Worm (Caenorhabditis elegans) whole organism, L1 larva: Measurements from ENCODE around the gene C45G9.15.

ENCODE experiments used
- C04F5.9 ChIP-seq: sonication (generic microtip); optimal IDR thresholded peaks from 2 replicates; lab custom pipeline; 2016; ENCODE audit warnings: missing genetic modification characterization, missing compliant biosample characterization
- F16B12.6 ChIP-seq: fragments of 150-350 bp; optimal IDR thresholded peaks from 2 replicates; lab custom pipeline; 2014; ENCODE audit warnings: missing biosample characterization, missing genetic modification characterization
- Y116A8C.19 ChIP-seq: sonication (generic microtip); optimal IDR thresholded peaks from 2 replicates; lab custom pipeline; 2016; ENCODE audit warnings: missing compliant biosample characterization, missing genetic modification characterization, borderline replicate concordance
- alr-1 ChIP-seq: fragments of 200-800 bp; sonication (Bioruptor generic); optimal IDR thresholded peaks from 2 replicates; lab custom pipeline; 2018; ENCODE audit warnings: borderline replicate concordance, mild to moderate bottlenecking, missing genetic modification characterization, missing compliant biosample characterization
- aly-2 ChIP-seq: fragments of 150-350 bp; optimal IDR thresholded peaks from 2 replicates; lab custom pipeline; 2014; ENCODE audit warnings: missing biosample characterization, missing genetic modification characterization
- blmp-1 ChIP-seq: fragments of 150-350 bp; optimal IDR thresholded peaks from 2 replicates; lab custom pipeline; 2014; ENCODE audit warnings: missing biosample characterization, missing genetic modification characterization
- ceh-63 ChIP-seq: fragments of 200-800 bp; sonication (Bioruptor generic); optimal IDR thresholded peaks from 2 replicates; lab custom pipeline; 2018; ENCODE audit warnings: mild to moderate bottlenecking, missing genetic modification characterization, missing compliant biosample characterization
- ceh-8 ChIP-seq: fragments of 200-800 bp; sonication (Bioruptor generic); optimal IDR thresholded peaks from 2 replicates; lab custom pipeline; 2018; ENCODE audit warnings: mild to moderate bottlenecking, missing genetic modification characterization, moderate library complexity, missing compliant biosample characterization
- ceh-88 ChIP-seq: fragments of 200-800 bp; sonication (Bioruptor generic); IDR thresholded peaks from 2 replicates; pipeline ENCODE4 v1.3.6; 2022; ENCODE audit warnings: missing genetic modification characterization, missing compliant biosample characterization
- ces-1 ChIP-seq: fragments of 150-350 bp; optimal IDR thresholded peaks from 2 replicates; lab custom pipeline; 2014; ENCODE audit warnings: missing biosample characterization, missing genetic modification reagents, missing genetic modification characterization
- efl-1 ChIP-seq, 4 experiments: fragments of 150-350 bp; optimal IDR thresholded peaks in 3 of 4; peaks in 1 of 4; 1 replicate in 1 of 4; 2 replicates in 3 of 4; lab custom pipeline; 2014; ENCODE audit warnings: missing biosample characterization in 2 of 4, missing genetic modification characterization in 2 of 4, missing genetic modification reagents in 2 of 4
- efl-3 ChIP-seq: fragments of 200-800 bp; sonication (Bioruptor generic); optimal IDR thresholded peaks from 2 replicates; lab custom pipeline; 2018; ENCODE audit warnings: mild to moderate bottlenecking, missing genetic modification characterization, missing compliant biosample characterization
- fkh-8 ChIP-seq: sonication (generic microtip); optimal IDR thresholded peaks from 2 replicates; lab custom pipeline; 2016; ENCODE audit warnings: mild to moderate bottlenecking, missing genetic modification characterization, missing compliant biosample characterization
- fos-1 ChIP-seq: fragments of 150-350 bp; optimal IDR thresholded peaks from 2 replicates; lab custom pipeline; 2014; ENCODE audit warnings: missing biosample characterization, missing genetic modification characterization
- jun-1 ChIP-seq: fragments of 150-350 bp; optimal IDR thresholded peaks from 2 replicates; lab custom pipeline; 2014; ENCODE audit warnings: missing biosample characterization, missing genetic modification reagents, missing genetic modification characterization
- mab-9 ChIP-seq: fragments of 200-800 bp; sonication (Bioruptor generic); IDR thresholded peaks from 2 replicates; pipeline ENCODE4 v1.3.6; 2022; ENCODE audit warnings: missing genetic modification reagents, missing genetic modification characterization, missing compliant biosample characterization
- mdl-1 ChIP-seq, 2 experiments: fragments of 150-350 bp; optimal IDR thresholded peaks; 2 replicates each; lab custom pipeline; 2014 to 2017; ENCODE audit warnings: missing biosample characterization in 2 of 2, missing genetic modification characterization in 2 of 2, inconsistent platforms in 1 of 2
- mep-1 ChIP-seq: fragments of 150-350 bp; optimal IDR thresholded peaks from 2 replicates; lab custom pipeline; 2014; ENCODE audit warnings: missing biosample characterization, missing genetic modification characterization
- nhr-12 ChIP-seq: sonication (generic microtip); optimal IDR thresholded peaks from 2 replicates; lab custom pipeline; 2017; ENCODE audit warnings: missing biosample characterization, missing genetic modification characterization
- nhr-20 ChIP-seq: sonication (generic microtip); optimal IDR thresholded peaks from 2 replicates; lab custom pipeline; 2016; ENCODE audit warnings: mild to moderate bottlenecking, missing genetic modification characterization, missing compliant biosample characterization
- nhr-237 ChIP-seq: fragments of 150-350 bp; optimal IDR thresholded peaks from 2 replicates; lab custom pipeline; 2014; ENCODE audit warnings: missing biosample characterization, missing genetic modification characterization
- nhr-84 ChIP-seq: sonication (generic microtip); optimal IDR thresholded peaks from 2 replicates; lab custom pipeline; 2017; ENCODE audit warnings: missing biosample characterization, missing genetic modification characterization
- nhr-85 ChIP-seq: sonication (generic microtip); peaks from one replicate; lab custom pipeline; 2016; ENCODE audit warnings: missing genetic modification characterization, inconsistent platforms, missing compliant biosample characterization
- nhr-90 ChIP-seq: sonication (generic microtip); optimal IDR thresholded peaks from 2 replicates; lab custom pipeline; 2016; ENCODE audit warnings: mild to moderate bottlenecking, missing genetic modification characterization, missing compliant biosample characterization; ENCODE audit not compliant: poor library complexity
- pag-3 ChIP-seq: sonication (generic microtip); optimal IDR thresholded peaks from 2 replicates; lab custom pipeline; 2017; ENCODE audit warnings: missing genetic modification characterization, mild to moderate bottlenecking, missing compliant biosample characterization, antibody characterized with exemption, borderline replicate concordance; ENCODE audit not compliant: insufficient read depth
- rnt-1 ChIP-seq: sonication (generic microtip); optimal IDR thresholded peaks from 2 replicates; lab custom pipeline; 2016; ENCODE audit warnings: mild to moderate bottlenecking, missing genetic modification characterization, moderate library complexity, missing compliant biosample characterization
- swsn-7 ChIP-seq: sonication (generic microtip); optimal IDR thresholded peaks from 2 replicates; lab custom pipeline; 2016; ENCODE audit warnings: missing genetic modification characterization, missing compliant biosample characterization
- unc-30 ChIP-seq: sonication (generic microtip); optimal IDR thresholded peaks from 2 replicates; lab custom pipeline; 2017; ENCODE audit warnings: missing biosample characterization, missing genetic modification characterization
- unc-86 ChIP-seq: sonication (generic microtip); optimal IDR thresholded peaks from 2 replicates; lab custom pipeline; 2016; ENCODE audit warnings: missing genetic modification characterization, missing compliant biosample characterization
- xbp-1 ChIP-seq: sonication (generic microtip); optimal IDR thresholded peaks from 2 replicates; lab custom pipeline; 2016; ENCODE audit warnings: missing genetic modification characterization, missing compliant biosample characterization
- zag-1 ChIP-seq: fragments of 150-350 bp; optimal IDR thresholded peaks from 2 replicates; lab custom pipeline; 2014; ENCODE audit warnings: missing biosample characterization, missing genetic modification characterization
- ztf-11 ChIP-seq, 2 experiments: sonication (generic microtip); optimal IDR thresholded peaks; 2 replicates each; lab custom pipeline; 2016 to 2017; ENCODE audit warnings: missing genetic modification characterization in 2 of 2, missing biosample characterization in 1 of 2, missing compliant biosample characterization in 1 of 2

Gene C45G9.15

DNA sequence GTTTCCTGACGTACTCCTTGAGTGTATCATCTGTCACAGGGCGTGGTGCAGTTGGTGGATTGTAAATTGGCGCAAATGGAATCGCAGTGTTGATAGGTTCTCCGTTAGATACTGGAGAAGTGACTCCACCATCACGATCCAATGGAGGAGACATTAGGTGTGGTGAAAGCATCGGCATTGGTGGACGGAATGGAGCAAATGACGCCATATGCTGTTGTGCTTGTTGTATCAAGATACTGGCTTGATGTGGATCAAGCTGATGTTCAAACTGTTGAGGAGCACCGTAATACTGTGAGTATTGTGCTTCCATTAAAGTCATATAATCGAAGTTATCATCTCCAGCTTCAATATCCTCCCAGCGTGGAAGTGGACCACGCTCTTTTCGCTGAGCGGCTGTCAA, 39.4 kb downstream of the C45G9.15 start:
- no peak for TF ChIP-seq fkh-8 (tag; lab: Kevin White, UChicago)
- no peak for TF ChIP-seq zag-1 (tag; lab: Kevin White, UChicago)
- no peak for TF ChIP-seq F16B12.6 (tag; lab: Kevin White, UChicago)
- TF ChIP-seq nhr-237 (tag; lab: Kevin White, UChicago) = no peak
- TF ChIP-seq ces-1 (GFP tag; lab: Kevin White, UChicago) = no peak
- no peak for TF ChIP-seq jun-1 (tag; lab: Kevin White, UChicago)
- no peak for TF ChIP-seq mep-1
- no peak for TF ChIP-seq nhr-84 (tag; lab: Kevin White, UChicago)
- no peak for TF ChIP-seq ceh-8 (GFP tag; lab: Kevin White, UChicago)
- peak; percentile 81 for TF ChIP-seq alr-1 (tag; lab: Kevin White, UChicago)
- TF ChIP-seq swsn-7 (tag; lab: Kevin White, UChicago) = no peak
- no peak for TF ChIP-seq C04F5.9
- TF ChIP-seq efl-1 (optimal IDR thresholded peaks at IDR 0.05; lab: Kevin White, UChicago) = no peak
- peak in 1 of 2 experiments; percentile 70 for TF ChIP-seq efl-1 (GFP tag; optimal IDR thresholded peaks at IDR 0.05 in 1 of 2; lab: Kevin White, UChicago)
- no peak for TF ChIP-seq nhr-90
- TF ChIP-seq unc-30 (tag; lab: Kevin White, UChicago) = no peak

DNA sequence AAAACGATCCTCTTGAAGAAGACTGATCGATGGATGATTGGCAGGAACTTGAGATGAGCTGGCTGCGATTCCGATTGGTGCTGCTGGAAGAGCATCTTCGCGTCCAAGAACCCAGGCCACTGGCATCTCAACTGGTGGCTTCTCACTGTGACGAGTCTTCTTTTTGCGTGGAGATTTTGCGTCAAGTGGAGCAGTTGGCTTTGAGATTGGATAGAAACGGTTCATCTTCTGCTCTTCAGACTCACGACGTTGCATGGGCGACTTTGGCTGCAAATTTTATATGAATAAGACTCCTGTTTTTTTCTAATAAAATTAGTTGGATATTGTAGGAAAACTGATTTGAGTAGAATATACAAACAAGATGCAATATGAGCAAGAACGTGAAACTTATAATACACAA, 41.1 kb downstream of the C45G9.15 start:
- TF ChIP-seq ceh-88 (GFP tag; lab: Robert Waterston, UW) = no peak
- no peak for TF ChIP-seq swsn-7 (tag; lab: Kevin White, UChicago)
- no peak for TF ChIP-seq pag-3 (tag; lab: Kevin White, UChicago)

DNA sequence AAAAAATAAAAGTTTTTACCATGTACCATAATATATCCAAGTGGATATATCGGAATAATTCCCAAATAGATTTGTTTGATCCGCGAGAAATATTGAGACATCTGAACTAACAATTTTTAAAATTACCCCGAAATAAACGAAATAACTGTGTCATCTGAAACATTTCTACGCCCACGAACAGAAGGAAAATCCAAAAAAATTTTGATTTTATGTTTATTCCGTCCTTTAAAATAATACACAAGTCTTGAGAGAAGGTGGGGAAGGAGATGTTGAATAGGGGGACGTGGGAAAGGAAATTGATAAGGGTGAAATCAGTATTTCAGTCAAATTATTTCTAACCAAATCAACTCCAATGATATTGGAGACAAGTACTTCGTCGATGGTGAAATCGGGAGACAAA, 43.1 kb downstream of the C45G9.15 start, which contains the start of gene R144.11:
R144.11 (minus strand) TSS at position 101 of the 400 bp plus-strand sequence.
- TF ChIP-seq aly-2 (tag; lab: Kevin White, UChicago) (peak; percentile 79), ceh-63 (GFP tag; lab: Kevin White, UChicago) (no peak), nhr-85 (peak; percentile 31), efl-1 (optimal IDR thresholded peaks at IDR 0.05; lab: Kevin White, UChicago) (no peak), efl-1 (GFP tag; optimal IDR thresholded peaks at IDR 0.05 in 1 of 2; lab: Kevin White, UChicago) (peak in 1 of 2 experiments; percentile 30)

DNA sequence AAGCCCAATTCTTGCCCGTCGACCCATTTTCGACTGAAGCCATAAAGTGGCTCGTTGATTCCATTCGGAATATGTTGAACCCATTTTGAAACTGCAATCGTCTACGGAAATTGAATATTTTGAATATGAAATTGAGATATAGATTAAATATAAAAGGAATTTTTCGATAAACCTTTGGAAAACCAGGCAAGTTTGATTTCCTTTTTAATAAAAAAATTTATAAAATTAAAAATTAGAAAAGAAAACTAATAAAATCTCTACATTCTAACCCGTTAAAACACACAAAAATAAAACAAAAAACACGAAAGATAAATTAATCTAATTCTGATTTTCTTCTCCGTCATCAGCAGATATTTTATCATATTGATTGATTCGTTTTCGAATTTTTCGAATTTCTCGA, 45.0 kb downstream of the C45G9.15 start, which contains the start of gene R144.12:
R144.12 (minus strand) TSS at position 101 of the 400 bp plus-strand sequence.
- TF ChIP-seq Y116A8C.19 (tag; lab: Kevin White, UChicago) = no peak
- TF ChIP-seq blmp-1 (tag; lab: Kevin White, UChicago) = no peak
- TF ChIP-seq nhr-20 = no peak
- no peak for TF ChIP-seq xbp-1 (tag; lab: Kevin White, UChicago)
- TF ChIP-seq rnt-1 (tag; lab: Kevin White, UChicago) = no peak
- TF ChIP-seq pag-3 (tag; lab: Kevin White, UChicago) = no peak
- TF ChIP-seq ceh-63 (GFP tag; lab: Kevin White, UChicago) = no peak
- TF ChIP-seq ztf-11 (tag; optimal IDR thresholded peaks at IDR 0.05; lab: Kevin White, UChicago) = no peak
- TF ChIP-seq fkh-8 (tag; lab: Kevin White, UChicago) = no peak
- no peak for TF ChIP-seq efl-3

DNA sequence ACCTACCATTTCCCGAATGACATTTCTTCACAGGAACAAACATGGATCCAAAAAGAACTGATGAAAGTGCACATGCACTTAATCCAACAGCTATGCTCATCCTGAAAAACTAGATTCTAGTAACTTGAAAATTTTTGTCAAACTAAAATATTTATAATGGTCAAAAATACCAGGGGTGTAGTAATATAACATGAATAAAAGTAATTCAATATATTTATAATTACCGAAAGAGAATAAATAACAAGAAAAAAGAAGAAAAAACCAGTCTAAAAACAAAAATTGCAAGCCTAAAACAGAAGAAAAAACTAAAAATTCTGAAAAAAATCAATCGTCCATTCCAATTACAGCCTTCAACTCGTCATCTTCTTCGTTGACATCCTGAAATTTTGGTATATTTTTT, 47.2 kb downstream of the C45G9.15 start, which contains the start of gene R144.6:
R144.6 (minus strand) TSS at position 101 of the 400 bp plus-strand sequence.
- TF ChIP-seq fos-1 (no peak), mdl-1 (tag; optimal IDR thresholded peaks at IDR 0.05; lab: Kevin White, UChicago) (no peak), efl-1 (optimal IDR thresholded peaks at IDR 0.05; lab: Kevin White, UChicago) (no peak), efl-1 (GFP tag; optimal IDR thresholded peaks at IDR 0.05 in 1 of 2; lab: Kevin White, UChicago) (peak in 1 of 2 experiments; percentile 9)

DNA sequence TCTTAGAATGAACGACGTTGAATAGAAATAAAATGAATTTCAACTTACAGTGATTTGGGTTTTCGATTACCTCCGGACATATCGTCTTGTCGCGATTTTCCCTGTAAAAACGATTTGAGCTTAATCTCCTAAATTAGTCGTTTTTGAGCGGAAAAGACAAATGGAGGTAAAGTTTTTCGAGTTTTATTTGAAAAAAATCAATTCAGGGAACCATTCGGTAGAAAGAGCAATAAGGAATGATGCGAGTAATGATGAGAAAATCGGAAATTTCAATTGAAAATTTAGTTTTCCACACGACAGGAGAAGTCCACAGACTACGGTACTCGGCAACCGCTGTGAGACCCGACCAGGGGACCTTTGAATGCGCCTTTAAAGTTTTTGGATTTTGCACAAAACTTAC, 49.6 kb downstream of the C45G9.15 start, which contains the start of gene R144.10:
R144.10 (minus strand) TSS at position 101 of the 400 bp plus-strand sequence.
- no peak for TF ChIP-seq unc-86 (tag; lab: Kevin White, UChicago)
- TF ChIP-seq nhr-12 (tag; lab: Kevin White, UChicago) = no peak
- TF ChIP-seq mab-9 (GFP tag; lab: Robert Waterston, UW) = no peak
- TF ChIP-seq, all 84 proteins: peak for 0
